Fruit fly (Drosophila melanogaster) whole organism, embryonic: ENCODE measurements around the gene nAChRalpha5.

Experiments
- Abd-B ChIP-seq: fragments of 200-800 bp; sonication (Bioruptor generic); optimal IDR thresholded peaks from 2 replicates; lab custom pipeline; 2018; ENCODE audit warnings: missing biosample characterization, mild to moderate bottlenecking, missing genetic modification characterization, moderate library complexity
- Asciz ChIP-seq: fragments of 200-800 bp; sonication (Bioruptor generic); optimal IDR thresholded peaks from 2 replicates; lab custom pipeline; 2017; ENCODE audit warnings: missing biosample characterization, mild to moderate bottlenecking, missing genetic modification characterization, missing genetic modification reagents
- B-H1 ChIP-seq: fragments of 200-800 bp; sonication (Bioruptor generic); IDR thresholded peaks from 3 replicates; pipeline ENCODE4 v1.3.6; 2022; ENCODE audit warnings: missing biosample characterization, missing genetic modification characterization
- CG10267 ChIP-seq: fragments of 200-800 bp; sonication (Bioruptor generic); optimal IDR thresholded peaks from 2 replicates; lab custom pipeline; 2018; ENCODE audit warnings: missing biosample characterization, mild to moderate bottlenecking, missing genetic modification characterization, moderate library complexity
- CG11093 ChIP-seq: fragments of 200-800 bp; sonication (Bioruptor generic); IDR thresholded peaks from 3 replicates; pipeline ENCODE4 v1.3.6; 2022; ENCODE audit warnings: missing biosample characterization, missing genetic modification characterization
- CG11456 ChIP-seq: fragments of 200-800 bp; sonication (Bioruptor generic); IDR thresholded peaks from 3 replicates; pipeline ENCODE4 v1.3.6; 2022; ENCODE audit warnings: missing biosample characterization, missing genetic modification characterization
- CG12744 ChIP-seq: fragments of 200-800 bp; sonication (Bioruptor generic); optimal IDR thresholded peaks from 2 replicates; lab custom pipeline; 2016; ENCODE audit warnings: missing biosample characterization, missing genetic modification characterization
- CG14860 ChIP-seq: fragments of 200-800 bp; sonication (Bioruptor generic); IDR thresholded peaks from 3 replicates; pipeline ENCODE4 v1.3.6; 2022; ENCODE audit warnings: missing biosample characterization, missing genetic modification characterization; ENCODE audit not compliant: partially characterized antibody
- CG1529 ChIP-seq: fragments of 200-800 bp; sonication (Bioruptor generic); optimal IDR thresholded peaks from 3 replicates; lab custom pipeline; 2018; ENCODE audit warnings: missing biosample characterization, missing genetic modification characterization
- CG15601 ChIP-seq: fragments of 200-800 bp; sonication (Bioruptor generic); optimal IDR thresholded peaks from 3 replicates; lab custom pipeline; 2019; ENCODE audit warnings: missing biosample characterization, mild to moderate bottlenecking, missing genetic modification characterization, moderate library complexity
- CG16779 ChIP-seq: fragments of 200-800 bp; sonication (Bioruptor generic); IDR thresholded peaks from 2 replicates; pipeline ENCODE4 v1.3.6; 2022; ENCODE audit warnings: missing biosample characterization, missing genetic modification characterization
- CG16813 ChIP-seq: fragments of 200-800 bp; sonication (Bioruptor generic); IDR thresholded peaks from 3 replicates; pipeline ENCODE4 v1.3.6; 2022; ENCODE audit warnings: missing biosample characterization, missing genetic modification characterization; ENCODE audit not compliant: partially characterized antibody
- CG16863 ChIP-seq: fragments of 200-800 bp; sonication (Bioruptor generic); optimal IDR thresholded peaks from 3 replicates; lab custom pipeline; 2016; ENCODE audit warnings: missing biosample characterization, missing genetic modification characterization
- CG18619 ChIP-seq: fragments of 200-800 bp; sonication (Bioruptor generic); optimal IDR thresholded peaks from 3 replicates; lab custom pipeline; 2017; ENCODE audit warnings: missing biosample characterization, mild to moderate bottlenecking, missing genetic modification characterization
- CG30020 ChIP-seq: fragments of 200-800 bp; optimal IDR thresholded peaks from 2 replicates; lab custom pipeline; 2019; ENCODE audit warnings: missing biosample characterization, mild to moderate bottlenecking, missing genetic modification characterization, moderate library complexity
- CG32767 ChIP-seq: fragments of 200-800 bp; sonication (Bioruptor generic); IDR thresholded peaks from 2 replicates; pipeline ENCODE4 v1.3.6; 2022; ENCODE audit warnings: missing biosample characterization, missing genetic modification characterization
- CG4404 ChIP-seq: fragments of 200-800 bp; sonication (Bioruptor generic); IDR thresholded peaks from 2 replicates; pipeline ENCODE4 v1.3.6; 2022; ENCODE audit warnings: missing biosample characterization, missing genetic modification characterization
- CG7271 ChIP-seq: fragments of 200-800 bp; sonication (Bioruptor generic); optimal IDR thresholded peaks from 2 replicates; lab custom pipeline; 2018; ENCODE audit warnings: missing biosample characterization, mild to moderate bottlenecking, missing genetic modification characterization, moderate library complexity
- Chrac-16 ChIP-seq: fragments of 200-800 bp; sonication (Bioruptor generic); optimal IDR thresholded peaks from 3 replicates; lab custom pipeline; 2016; ENCODE audit warnings: missing biosample characterization, missing genetic modification characterization
- D19A ChIP-seq: fragments of 200-800 bp; optimal IDR thresholded peaks from 3 replicates; lab custom pipeline; 2019; ENCODE audit warnings: missing biosample characterization, mild to moderate bottlenecking, missing genetic modification characterization, moderate library complexity
- Doc2 ChIP-seq: fragments of 200-800 bp; sonication (Bioruptor generic); IDR thresholded peaks from 2 replicates; pipeline ENCODE4 v1.3.6; 2022; ENCODE audit warnings: missing biosample characterization, missing genetic modification characterization
- Fer2 ChIP-seq: fragments of 200-800 bp; sonication (Bioruptor generic); optimal IDR thresholded peaks from 2 replicates; lab custom pipeline; 2018; ENCODE audit warnings: missing biosample characterization, mild to moderate bottlenecking, missing genetic modification characterization, moderate library complexity
- Kr ChIP-seq: fragments of 200-800 bp; sonication (Bioruptor generic); optimal IDR thresholded peaks from 2 replicates; lab custom pipeline; 2017; ENCODE audit warnings: missing biosample characterization, mild to moderate bottlenecking, missing genetic modification characterization
- Neu2 ChIP-seq: fragments of 200-800 bp; sonication (Bioruptor generic); optimal IDR thresholded peaks from 3 replicates; lab custom pipeline; 2016; ENCODE audit warnings: missing biosample characterization, missing genetic modification characterization, borderline replicate concordance
- Pdp1 ChIP-seq, 2 experiments: fragments of 200-800 bp; sonication (Bioruptor generic); optimal IDR thresholded peaks; 3 replicates each; lab custom pipeline; 2016; ENCODE audit warnings: missing biosample characterization in 2 of 2, missing genetic modification characterization in 2 of 2, mild to moderate bottlenecking in 1 of 2, moderate library complexity in 1 of 2
- Sin3A ChIP-seq: fragments of >200 bp; optimal IDR thresholded peaks from 2 replicates; lab custom pipeline; 2018
- Sry-β ChIP-seq: fragments of 200-800 bp; sonication (Bioruptor generic); optimal IDR thresholded peaks from 2 replicates; lab custom pipeline; 2018; ENCODE audit warnings: missing biosample characterization, mild to moderate bottlenecking, missing genetic modification characterization, moderate library complexity
- Xbp1 ChIP-seq: fragments of 200-800 bp; sonication (Bioruptor generic); optimal IDR thresholded peaks from 3 replicates; lab custom pipeline; 2016; ENCODE audit warnings: missing biosample characterization, mild to moderate bottlenecking, missing genetic modification characterization
- chn ChIP-seq: fragments of 200-800 bp; sonication (Bioruptor generic); optimal IDR thresholded peaks from 2 replicates; lab custom pipeline; 2016; ENCODE audit warnings: missing biosample characterization, missing genetic modification characterization
- dati ChIP-seq: fragments of 200-800 bp; sonication (Bioruptor generic); IDR thresholded peaks from 2 replicates; pipeline ENCODE4 v1.3.6; 2022; ENCODE audit warnings: missing biosample characterization, missing genetic modification characterization
- dimm ChIP-seq: fragments of 200-800 bp; sonication (Bioruptor generic); IDR thresholded peaks from 2 replicates; pipeline ENCODE4 v1.3.6; 2022; ENCODE audit warnings: missing biosample characterization, missing genetic modification characterization
- disco-r ChIP-seq: fragments of 200-800 bp; sonication (Bioruptor generic); optimal IDR thresholded peaks from 2 replicates; lab custom pipeline; 2016; ENCODE audit warnings: missing biosample characterization, missing genetic modification characterization
- eve ChIP-seq, 2 experiments: fragments of >200 bp; optimal IDR thresholded peaks; 2 replicates each; lab custom pipeline; 2017; ENCODE audit warnings: missing biosample characterization in 2 of 2, missing genetic modification characterization in 2 of 2
- jigr1 ChIP-seq: fragments of 200-800 bp; sonication (Bioruptor generic); IDR thresholded peaks from 3 replicates; pipeline ENCODE4 v1.3.6; 2022; ENCODE audit warnings: missing biosample characterization, missing genetic modification characterization
- jing ChIP-seq: fragments of 200-800 bp; sonication (Bioruptor generic); optimal IDR thresholded peaks from 2 replicates; lab custom pipeline; 2018; ENCODE audit warnings: missing biosample characterization, mild to moderate bottlenecking, missing genetic modification characterization
- ken ChIP-seq: fragments of 200-800 bp; sonication (Bioruptor generic); IDR thresholded peaks from 3 replicates; pipeline ENCODE4 v1.3.6; 2022; ENCODE audit warnings: missing biosample characterization, missing genetic modification characterization
- lab ChIP-seq: fragments of 200-800 bp; sonication (Bioruptor generic); optimal IDR thresholded peaks from 3 replicates; lab custom pipeline; 2017; ENCODE audit warnings: missing biosample characterization, missing genetic modification characterization, mild to moderate bottlenecking, moderate library complexity, missing genetic modification reagents
- onecut ChIP-seq: fragments of 200-800 bp; sonication (Bioruptor generic); IDR thresholded peaks from 2 replicates; pipeline ENCODE4 v1.3.6; 2022; ENCODE audit warnings: missing biosample characterization, missing genetic modification characterization
- pfk ChIP-seq: fragments of 200-800 bp; sonication (Bioruptor generic); optimal IDR thresholded peaks from 2 replicates; lab custom pipeline; 2018; ENCODE audit warnings: missing biosample characterization, mild to moderate bottlenecking, missing genetic modification characterization, moderate library complexity
- sc ChIP-seq, 3 experiments: fragments of >200 bp in 2 of 3; fragments of 200-800 bp in 1 of 3; sonication (Bioruptor generic) in 1 of 3; optimal IDR thresholded peaks; 2 replicates in 2 of 3; 3 replicates in 1 of 3; lab custom pipeline; 2017; ENCODE audit warnings: mild to moderate bottlenecking in 1 of 3, missing biosample characterization in 1 of 3, missing genetic modification characterization in 1 of 3, missing genetic modification reagents in 1 of 3
- sens ChIP-seq: fragments of 200-800 bp; sonication (Bioruptor generic); peaks from one replicate; lab custom pipeline; 2016; ENCODE audit warnings: missing biosample characterization, missing genetic modification characterization
- sqz ChIP-seq: fragments of 200-800 bp; sonication (Bioruptor generic); optimal IDR thresholded peaks from 3 replicates; lab custom pipeline; 2018; ENCODE audit warnings: missing biosample characterization, mild to moderate bottlenecking, missing genetic modification characterization
- sug ChIP-seq: fragments of 200-800 bp; optimal IDR thresholded peaks from 2 replicates; lab custom pipeline; 2019; ENCODE audit warnings: missing biosample characterization, mild to moderate bottlenecking, missing genetic modification characterization, moderate library complexity
- tll ChIP-seq, 2 experiments: fragments of 200-800 bp in 1 of 2; fragments of >200 bp in 1 of 2; sonication (Bioruptor generic) in 1 of 2; optimal IDR thresholded peaks; 2 replicates each; lab custom pipeline; 2017 to 2019; ENCODE audit warnings: missing biosample characterization in 2 of 2, missing genetic modification characterization in 2 of 2, mild to moderate bottlenecking in 1 of 2, moderate library complexity in 1 of 2
- tna ChIP-seq: fragments of 200-800 bp; sonication (Bioruptor generic); IDR thresholded peaks from 2 replicates; pipeline ENCODE4 v1.3.6; 2022; ENCODE audit warnings: missing biosample characterization, missing genetic modification characterization; ENCODE audit not compliant: partially characterized antibody
- twi ChIP-seq: fragments of 200-800 bp; optimal IDR thresholded peaks from 2 replicates; lab custom pipeline; 2019; ENCODE audit warnings: missing biosample characterization, mild to moderate bottlenecking, missing genetic modification characterization, moderate library complexity
- unc-4 ChIP-seq: fragments of 200-800 bp; sonication (Bioruptor generic); IDR thresholded peaks from 2 replicates; pipeline ENCODE4 v1.3.6; 2022; ENCODE audit warnings: missing biosample characterization, missing genetic modification characterization; ENCODE audit not compliant: partially characterized antibody
- vvl ChIP-seq: fragments of 200-800 bp; sonication (Bioruptor generic); IDR thresholded peaks from 2 replicates; pipeline ENCODE4 v1.3.6; 2022; ENCODE audit warnings: missing biosample characterization, missing genetic modification characterization
- wor ChIP-seq: fragments of 200-800 bp; sonication (Bioruptor generic); IDR thresholded peaks from 2 replicates; pipeline ENCODE4 v1.3.6; 2022; ENCODE audit warnings: missing biosample characterization, missing genetic modification characterization

The nAChRalpha5 gene

DNA sequence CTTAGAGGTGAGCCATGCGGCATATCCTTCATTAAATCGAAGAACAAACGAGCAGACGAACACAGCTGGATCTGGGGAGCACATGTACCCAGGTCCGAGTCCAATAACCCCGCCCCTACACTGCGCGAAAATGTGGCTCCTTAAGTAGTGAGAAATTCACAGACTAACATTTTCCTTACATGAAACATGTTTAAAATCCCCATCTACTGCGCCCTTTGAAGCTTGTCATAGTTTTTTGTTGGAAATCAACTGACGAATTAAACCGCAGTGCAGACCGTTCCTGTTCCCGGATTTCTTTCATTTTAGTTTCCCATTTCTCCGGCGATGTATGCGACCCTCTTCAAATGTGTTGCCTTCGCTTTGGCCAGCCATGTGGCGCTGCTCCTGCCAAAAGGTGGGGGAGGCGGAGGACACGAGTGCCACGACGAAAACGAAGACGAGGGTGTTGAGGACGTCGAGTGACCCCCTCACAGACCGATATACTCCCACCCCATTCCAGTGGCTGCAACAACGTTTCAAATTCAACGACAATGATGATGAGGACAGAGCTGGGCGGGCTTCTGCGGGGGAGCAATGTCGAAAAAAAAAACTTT is 82.9 kb downstream of the nAChRalpha5 start (continued):
- TF ChIP-seq dimm (GFP tag; lab: Robert Waterston, UW) (0 out of 2 replicates have a peak, but pooled peaks have one; percentile 19), Xbp1 (GFP tag; lab: Kevin White, UChicago) (peak; percentile 51), Pdp1 (GFP tag; optimal IDR thresholded peaks at IDR 0.05; lab: Kevin White, UChicago) (peak in 1 of 2 experiments; percentile 47), CG4404 (GFP tag; lab: Robert Waterston, UW) (no peak; the same call in 1 of the 2 replicates), Fer2 (tag; lab: Kevin White, UChicago) (peak; percentile 9), Neu2 (no peak), vvl (GFP tag; lab: Robert Waterston, UW) (peak; percentile 85), CG14860 (GFP tag; lab: Robert Waterston, UW) (no peak), Kr (no peak), CG11093 (GFP tag; lab: Robert Waterston, UW) (peak; percentile 67; the same call in 2 of the 3 replicates), D19A (peak; percentile 54), CG30020 (tag; lab: Kevin White, UChicago) (no peak), lab (peak; percentile 88), jing (GFP tag; lab: Kevin White, UChicago) (no peak), wor (peak; percentile 45; the same call in 1 of the 2 replicates), sqz (peak; percentile 12), Sry-β (GFP tag; lab: Kevin White, UChicago) (no peak), sens (GFP tag; lab: Kevin White, UChicago) (peak; percentile 91), ken (GFP tag; lab: Robert Waterston, UW) (peak; percentile 77), disco-r (GFP tag; lab: Kevin White, UChicago) (peak; percentile 3), CG16813 (no peak), Abd-B (GFP tag; lab: Kevin White, UChicago) (peak; percentile 14), twi (tag; lab: Kevin White, UChicago) (no peak), pfk (GFP tag; lab: Kevin White, UChicago) (no peak), sc (optimal IDR thresholded peaks at IDR 0.05; lab: Kevin White, UChicago) (no peak), sc (GFP tag; optimal IDR thresholded peaks at IDR 0.05; lab: Kevin White, UChicago) (no peak), CG16779 (GFP tag; lab: Robert Waterston, UW) (no peak), Sin3A (lab: Kevin White, UChicago) (no peak), CG15601 (tag; lab: Kevin White, UChicago) (peak; percentile 49), CG11456 (GFP tag; lab: Robert Waterston, UW) (peak; percentile 83), Doc2 (GFP tag; lab: Robert Waterston, UW) (peak; percentile 39; the same call in 1 of the 2 replicates), dati (GFP tag; lab: Robert Waterston, UW) (0 out of 2 replicates have a peak, but pooled peaks have one; percentile 32), tll (GFP tag; optimal IDR thresholded peaks at IDR 0.05; lab: Kevin White, UChicago) (no peak), Asciz (GFP tag; lab: Kevin White, UChicago) (peak; percentile 68), onecut (peak; percentile 74), CG18619 (GFP tag; lab: Kevin White, UChicago) (no peak), Chrac-16 (GFP tag; lab: Kevin White, UChicago) (peak; percentile 24), sug (peak; percentile 29), CG1529 (peak; percentile 39), CG10267 (tag; lab: Kevin White, UChicago) (peak; percentile 49), B-H1 (GFP tag; lab: Robert Waterston, UW) (peak; percentile 45; the same call in 2 of the 3 replicates), jigr1 (GFP tag; lab: Robert Waterston, UW) (0 out of 3 replicates have a peak, but pooled peaks have one; percentile 22), CG16863 (GFP tag; lab: Kevin White, UChicago) (peak; percentile 56), CG32767 (GFP tag; lab: Robert Waterston, UW) (peak; percentile 41; the same call in 1 of the 2 replicates), unc-4 (GFP tag; lab: Robert Waterston, UW) (no peak), chn (GFP tag; lab: Kevin White, UChicago) (peak; percentile 39), eve (GFP tag; optimal IDR thresholded peaks at IDR 0.05; lab: Kevin White, UChicago) (no peak), CG7271 (tag; lab: Kevin White, UChicago) (no peak), CG12744 (no peak), tna (no peak)
